Fruit fly (Drosophila melanogaster): Measurements from ENCODE around the gene AP-1gamma.

The AP-1gamma gene

DNA sequence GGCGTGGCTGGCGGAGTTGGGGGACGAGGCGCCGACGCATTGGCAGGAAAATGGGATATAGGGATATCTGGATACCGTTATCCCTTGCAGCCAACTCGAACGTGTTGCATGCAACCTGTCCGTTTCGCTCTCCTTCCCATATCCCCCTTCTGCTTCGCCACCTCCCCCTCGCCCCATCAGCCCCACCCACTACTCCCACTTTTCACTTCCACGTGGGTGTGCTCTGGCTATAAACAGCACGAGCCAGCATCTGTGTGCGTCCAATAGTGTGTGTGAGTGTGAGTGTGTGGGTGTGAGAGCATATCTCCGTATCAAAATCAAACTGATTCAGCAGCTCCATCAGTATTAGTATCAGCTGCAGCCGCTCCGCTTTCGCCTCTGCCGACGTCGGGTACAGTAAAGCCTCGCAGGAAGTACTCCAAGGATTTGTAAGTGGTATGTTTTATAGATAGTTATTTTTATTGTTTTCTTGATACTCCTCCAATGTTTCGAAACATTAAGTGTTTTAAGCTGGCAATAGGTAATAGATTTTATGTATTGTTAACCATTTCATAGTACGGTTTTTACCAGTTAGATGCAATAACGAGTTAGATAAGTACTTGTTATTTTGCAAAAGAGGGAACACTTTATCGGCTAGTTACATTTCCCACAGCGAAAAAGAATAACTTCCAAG, 10.6 kb downstream of the AP-1gamma start (continued):
- TF ChIP-seq Hsf (GFP tag; optimal IDR thresholded peaks at IDR 0.05) = no peak
- no peak for TF ChIP-seq unc-4 (GFP tag; IDR thresholded peaks at IDR 0.05; ENCODE audit: partially characterized antibody)
- no peak for TF ChIP-seq fu2 (GFP tag; optimal IDR thresholded peaks at IDR 0.05)
- peak; percentile 53 for TF ChIP-seq CG17359 (tag; optimal IDR thresholded peaks at IDR 0.05)
- no peak for TF ChIP-seq hbn (GFP tag; IDR thresholded peaks at IDR 0.05; ENCODE audit: partially characterized antibody)
- TF ChIP-seq ara (GFP tag; IDR thresholded peaks at IDR 0.05) = no peak
- peak; percentile 37 for TF ChIP-seq CG13424 (tag; optimal IDR thresholded peaks at IDR 0.05)
- TF ChIP-seq CG6272 (GFP tag; IDR thresholded peaks at IDR 0.05) = no peak
- no peak for TF ChIP-seq sob (GFP tag; IDR thresholded peaks at IDR 0.05)
- TF ChIP-seq CG10959 (GFP tag; IDR thresholded peaks at IDR 0.05) = no peak
- TF ChIP-seq CG11093 (GFP tag; IDR thresholded peaks at IDR 0.05) = no peak
- no peak for TF ChIP-seq Atf3 (GFP tag; optimal IDR thresholded peaks at IDR 0.05)
- no peak for TF ChIP-seq CG12744 (GFP tag; optimal IDR thresholded peaks at IDR 0.05)
- peak; percentile 22 for TF ChIP-seq Asciz (GFP tag; optimal IDR thresholded peaks at IDR 0.05)
- no peak for TF ChIP-seq yki (optimal IDR thresholded peaks at IDR 0.05)
- TF ChIP-seq vnd (GFP tag; IDR thresholded peaks at IDR 0.05; ENCODE audit: partially characterized antibody) = no peak
- TF ChIP-seq CG11504 (tag; optimal IDR thresholded peaks at IDR 0.05) = peak; percentile 71
- TF ChIP-seq PHDP (tag; optimal IDR thresholded peaks at IDR 0.05) = no peak
- no peak for TF ChIP-seq sim (GFP tag; IDR thresholded peaks at IDR 0.05)
- no peak for TF ChIP-seq CG3407 (GFP tag; optimal IDR thresholded peaks at IDR 0.05)
- no peak for TF ChIP-seq CG34422 (GFP tag; IDR thresholded peaks at IDR 0.05)
- peak; percentile 17 for TF ChIP-seq CG12104 (GFP tag; optimal IDR thresholded peaks at IDR 0.05)
- TF ChIP-seq hkb (optimal IDR thresholded peaks at IDR 0.05) = no peak
- TF ChIP-seq hkb (GFP tag; IDR thresholded peaks at IDR 0.05) = peak; percentile 64
- TF ChIP-seq kah (GFP tag; optimal IDR thresholded peaks at IDR 0.05) = peak; percentile 3
- no peak for TF ChIP-seq Dip2 (GFP tag; IDR thresholded peaks at IDR 0.05)
- TF ChIP-seq CG2129 (GFP tag; IDR thresholded peaks at IDR 0.05; ENCODE audit: partially characterized antibody) = no peak
- no peak for TF ChIP-seq tx (GFP tag; optimal IDR thresholded peaks at IDR 0.05)
- no peak for TF ChIP-seq Fer2 (tag; optimal IDR thresholded peaks at IDR 0.05)
- no peak for TF ChIP-seq Hey (tag; optimal IDR thresholded peaks at IDR 0.05)
- peak; percentile 13 for TF ChIP-seq CG2712 (tag; optimal IDR thresholded peaks at IDR 0.05)
- TF ChIP-seq CG4820 (GFP tag; optimal IDR thresholded peaks at IDR 0.05) = peak; percentile 36
- peak in 1 of 2 experiments; percentile 6 for TF ChIP-seq chif (GFP tag; optimal IDR thresholded peaks at IDR 0.05)
- peak; percentile 32; the same call in 1 of the 3 replicates for TF ChIP-seq so (GFP tag; IDR thresholded peaks at IDR 0.05)
- TF ChIP-seq CG8478 (optimal IDR thresholded peaks at IDR 0.05) = no peak
- TF ChIP-seq CG12071 (GFP tag; optimal IDR thresholded peaks at IDR 0.05) = no peak
- TF ChIP-seq CG7372 (GFP tag; IDR thresholded peaks at IDR 0.05) = no peak
- TF ChIP-seq cad (GFP tag; optimal IDR thresholded peaks at IDR 0.05) = no peak
- no peak for TF ChIP-seq CG3995 (GFP tag; optimal IDR thresholded peaks at IDR 0.05)
- TF ChIP-seq ATbp (GFP tag; optimal IDR thresholded peaks at IDR 0.05) = no peak
- no peak for TF ChIP-seq Ada2b (GFP tag; IDR thresholded peaks at IDR 0.05)
- TF ChIP-seq lmd (GFP tag; IDR thresholded peaks at IDR 0.05) = peak; percentile 57
- peak; percentile 59 for TF ChIP-seq CG10147 (GFP tag; optimal IDR thresholded peaks at IDR 0.05)
- TF ChIP-seq CG12155 (GFP tag; optimal IDR thresholded peaks at IDR 0.05) = peak; percentile 9
- TF ChIP-seq Elba2 (GFP tag; optimal IDR thresholded peaks at IDR 0.05) = no peak
- no peak for TF ChIP-seq CG11696 (GFP tag; IDR thresholded peaks at IDR 0.05)
- no peak for TF ChIP-seq CG16779 (GFP tag; IDR thresholded peaks at IDR 0.05)
- TF ChIP-seq slp2 (GFP tag; optimal IDR thresholded peaks at IDR 0.05) = peak; percentile 20
- peak; percentile 22 for TF ChIP-seq CG17829 (tag; optimal IDR thresholded peaks at IDR 0.05)
- TF ChIP-seq esg (GFP tag; conservative IDR thresholded peaks at IDR 0.05) = 0 out of 2 replicates have a peak, but pooled peaks have one; percentile 9
- TF ChIP-seq fru (optimal IDR thresholded peaks at IDR 0.05) = no peak
- no peak for TF ChIP-seq gsb (GFP tag; IDR thresholded peaks at IDR 0.05)
- TF ChIP-seq Atf-2 (GFP tag; optimal IDR thresholded peaks at IDR 0.05) = no peak
